Worm (Caenorhabditis elegans): Measurements from ENCODE around the gene D2023.3.

The D2023.3 gene

DNA sequence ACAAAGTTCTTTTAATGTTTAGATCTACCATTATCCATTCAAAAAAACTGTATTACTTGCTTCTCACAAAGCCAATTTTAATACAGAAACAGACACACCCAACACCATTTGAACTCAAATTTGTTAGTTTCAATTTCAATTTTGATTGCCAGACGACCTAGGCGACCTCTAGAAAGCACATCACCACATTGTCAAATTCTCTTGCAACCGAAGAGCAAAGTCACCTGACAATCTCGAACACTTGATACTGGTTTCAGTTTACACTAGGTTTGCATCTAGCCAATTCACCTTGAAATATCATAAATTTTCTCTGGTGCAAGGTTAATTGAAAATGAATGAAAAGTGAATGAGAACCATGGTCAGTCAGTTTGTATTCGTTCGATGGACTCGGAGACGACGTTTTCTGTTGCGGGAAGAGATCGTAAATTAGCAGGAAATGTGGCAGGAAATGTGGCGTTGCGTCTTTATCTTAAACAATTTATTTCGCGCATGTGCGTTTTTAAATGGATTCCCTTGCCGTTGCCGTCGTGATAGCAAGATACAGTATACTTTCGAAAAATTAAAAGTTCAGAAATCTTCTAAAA is 14.5 kb downstream of the D2023.3 start (continued):
- TF ChIP-seq ZK546.5 (tag; optimal IDR thresholded peaks at IDR 0.05) (no peak), nhr-21 (tag; optimal IDR thresholded peaks at IDR 0.05) (peak; percentile 24), mbf-1 (tag; optimal IDR thresholded peaks at IDR 0.05) (no peak), egl-27 (tag; optimal IDR thresholded peaks at IDR 0.05) (no peak), dmd-4 (tag; optimal IDR thresholded peaks at IDR 0.05) (no peak), snpc-4 (tag; optimal IDR thresholded peaks at IDR 0.05) (no peak), elt-1 (tag; optimal IDR thresholded peaks at IDR 0.05) (no peak), F13H6.1 (tag; optimal IDR thresholded peaks at IDR 0.05) (no peak), fos-1 (tag; optimal IDR thresholded peaks at IDR 0.05) (no peak), nhr-25 (tag; optimal IDR thresholded peaks at IDR 0.05) (peak; percentile 68), ztf-4 (tag; optimal IDR thresholded peaks at IDR 0.05) (no peak), unc-62 (GFP tag; optimal IDR thresholded peaks at IDR 0.05) (no peak), crh-2 (tag; optimal IDR thresholded peaks at IDR 0.05) (peak; percentile 6), elt-3 (tag; optimal IDR thresholded peaks at IDR 0.05) (no peak), gmeb-1 (tag; optimal IDR thresholded peaks at IDR 0.05) (no peak)

DNA sequence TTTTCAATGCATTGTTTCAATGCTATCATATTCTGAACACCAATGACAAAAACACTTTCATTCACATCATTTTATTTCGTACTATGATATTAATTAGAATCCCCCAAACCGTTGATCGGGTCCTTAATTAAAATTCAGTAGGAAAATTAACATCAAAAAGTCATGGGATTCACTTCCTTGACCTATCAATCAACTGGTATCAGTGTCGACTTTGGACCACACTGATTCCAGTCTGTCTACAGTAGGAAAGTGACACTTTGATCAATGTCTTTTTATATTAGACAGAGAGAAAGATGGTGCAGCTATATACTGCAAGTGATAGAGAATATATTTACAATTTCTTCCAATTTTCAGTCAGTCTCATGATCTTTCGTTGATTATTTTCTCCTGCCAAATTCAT is 15.5 kb downstream of the D2023.3 start:
- TF ChIP-seq mdl-1 (tag; optimal IDR thresholded peaks at IDR 0.05) (no peak), lin-11 (tag; optimal IDR thresholded peaks at IDR 0.05) (no peak), nhr-23 (tag; optimal IDR thresholded peaks at IDR 0.05) (no peak), ztf-4 (tag; optimal IDR thresholded peaks at IDR 0.05) (no peak), nhr-21 (tag; optimal IDR thresholded peaks at IDR 0.05) (peak; percentile 13), sma-9 (GFP tag; optimal IDR thresholded peaks at IDR 0.05) (peak; percentile 81), sma-9 (tag; optimal IDR thresholded peaks at IDR 0.05) (no peak), Y55F3AM.14 (GFP tag; optimal IDR thresholded peaks at IDR 0.05) (no peak), nhr-12 (tag; optimal IDR thresholded peaks at IDR 0.05) (no peak), ama-1 (optimal IDR thresholded peaks at IDR 0.05) (no peak), skn-1 (tag; optimal IDR thresholded peaks at IDR 0.05) (no peak), sma-3 (GFP tag; optimal IDR thresholded peaks at IDR 0.05) (peak; percentile 17), crh-2 (tag; optimal IDR thresholded peaks at IDR 0.05) (peak; percentile 8), nhr-25 (tag; optimal IDR thresholded peaks at IDR 0.05) (peak; percentile 53), nhr-11 (tag; optimal IDR thresholded peaks at IDR 0.05) (no peak), blmp-1 (tag; optimal IDR thresholded peaks at IDR 0.05; ENCODE audit: insufficient read depth) (peak; percentile 2)

DNA sequence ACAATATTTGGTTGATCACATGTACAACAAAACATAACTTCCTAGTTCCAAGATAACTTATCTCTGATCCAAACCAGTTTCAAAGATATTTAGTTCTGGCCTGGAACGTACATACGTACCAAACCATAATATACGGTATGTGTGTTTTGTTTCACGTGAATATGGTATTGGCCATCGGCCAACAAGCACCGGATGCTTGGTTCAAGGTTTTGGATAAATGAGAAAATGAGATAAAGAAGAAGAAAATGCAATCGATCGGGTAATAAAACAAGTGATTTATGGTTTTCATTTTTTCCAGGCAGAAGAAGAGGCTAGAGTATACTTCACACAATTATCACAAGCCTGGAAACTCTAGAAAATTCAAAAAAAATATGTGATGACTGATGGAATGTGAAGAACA is 16.5 kb downstream of the D2023.3 start:
- no peak for TF ChIP-seq lsy-2 (tag; optimal IDR thresholded peaks at IDR 0.05)
- TF ChIP-seq lin-13 (GFP tag; optimal IDR thresholded peaks at IDR 0.05), result no peak
- TF ChIP-seq elt-1 (tag; optimal IDR thresholded peaks at IDR 0.05), result no peak
- TF ChIP-seq blmp-1 (tag; optimal IDR thresholded peaks at IDR 0.05; ENCODE audit: insufficient read depth), result no peak
- no peak for TF ChIP-seq fos-1 (tag; optimal IDR thresholded peaks at IDR 0.05)
- TF ChIP-seq ztf-11 (tag; optimal IDR thresholded peaks at IDR 0.05), result no peak
- TF ChIP-seq mdl-1 (tag; optimal IDR thresholded peaks at IDR 0.05), result peak in 1 of 2 experiments; percentile 2
- peak; percentile 59 for TF ChIP-seq sma-3 (GFP tag; optimal IDR thresholded peaks at IDR 0.05)
- no peak for TF ChIP-seq aly-2 (tag; optimal IDR thresholded peaks at IDR 0.05)
- no peak for TF ChIP-seq unc-62 (GFP tag; optimal IDR thresholded peaks at IDR 0.05)
- TF ChIP-seq lin-39 (tag; optimal IDR thresholded peaks at IDR 0.05), result no peak
- TF ChIP-seq nhr-129 (tag; optimal IDR thresholded peaks at IDR 0.05), result no peak
- TF ChIP-seq nhr-25 (tag; optimal IDR thresholded peaks at IDR 0.05), result peak; percentile 52
- peak; percentile 79 for TF ChIP-seq sma-9 (GFP tag; optimal IDR thresholded peaks at IDR 0.05)
- TF ChIP-seq sma-9 (tag; optimal IDR thresholded peaks at IDR 0.05), result no peak
- TF ChIP-seq snpc-4 (tag; optimal IDR thresholded peaks at IDR 0.05), result no peak
- no peak for TF ChIP-seq ztf-1 (GFP tag; conservative IDR thresholded peaks at IDR 0.05)
- no peak for TF ChIP-seq ceh-82 (tag; optimal IDR thresholded peaks at IDR 0.05)
- TF ChIP-seq nhr-21 (tag; optimal IDR thresholded peaks at IDR 0.05), result peak; percentile 73
- no peak for TF ChIP-seq ama-1 (optimal IDR thresholded peaks at IDR 0.05)
- no peak for TF ChIP-seq Y55F3AM.14 (GFP tag; optimal IDR thresholded peaks at IDR 0.05)
- no peak for TF ChIP-seq nhr-237 (tag; optimal IDR thresholded peaks at IDR 0.05)
- peak; percentile 69 for TF ChIP-seq egl-27 (tag; optimal IDR thresholded peaks at IDR 0.05)
- no peak for TF ChIP-seq alr-1 (tag; optimal IDR thresholded peaks at IDR 0.05)
- no peak for TF ChIP-seq F13H6.1 (tag; optimal IDR thresholded peaks at IDR 0.05)
- TF ChIP-seq ZK546.5 (tag; optimal IDR thresholded peaks at IDR 0.05), result no peak
- TF ChIP-seq R02D3.7 (tag; optimal IDR thresholded peaks at IDR 0.05), result no peak
- no peak for TF ChIP-seq skn-1 (tag; optimal IDR thresholded peaks at IDR 0.05)
- TF ChIP-seq nhr-23 (tag; optimal IDR thresholded peaks at IDR 0.05), result no peak
- TF ChIP-seq sem-4 (tag; optimal IDR thresholded peaks at IDR 0.05), result no peak
- TF ChIP-seq C34F6.9 (tag; optimal IDR thresholded peaks at IDR 0.05), result no peak
- TF ChIP-seq nhr-12 (tag; optimal IDR thresholded peaks at IDR 0.05), result no peak
- no peak for TF ChIP-seq gmeb-1 (tag; optimal IDR thresholded peaks at IDR 0.05)

All from whole organism, L2 larva.